Worm (Caenorhabditis elegans) whole organism, early embryonic: Measurements from ENCODE around the gene cyp-13A6.

ENCODE experiments used
- B0310.2 ChIP-seq: sonication (generic microtip); optimal IDR thresholded peaks from 2 replicates; lab custom pipeline; 2016; ENCODE audit warnings: mild to moderate bottlenecking, missing genetic modification characterization, missing compliant biosample characterization
- F13C5.2 ChIP-seq: sonication (generic microtip); optimal IDR thresholded peaks from 2 replicates; lab custom pipeline; 2017; ENCODE audit warnings: mild to moderate bottlenecking, missing genetic modification characterization, inconsistent platforms, missing compliant biosample characterization
- aly-1 ChIP-seq: sonication (generic microtip); optimal IDR thresholded peaks from 2 replicates; lab custom pipeline; 2016; ENCODE audit warnings: missing genetic modification characterization, missing compliant biosample characterization
- ama-1 ChIP-seq: fragments of 150-350 bp; optimal IDR thresholded peaks from 2 replicates; lab custom pipeline; 2014
- ceh-13 ChIP-seq: fragments of 200-800 bp; sonication (Bioruptor generic); optimal IDR thresholded peaks from 2 replicates; lab custom pipeline; 2018; ENCODE audit warnings: mild to moderate bottlenecking, missing genetic modification characterization, missing compliant biosample characterization
- ceh-36 ChIP-seq: sonication (generic microtip); optimal IDR thresholded peaks from 2 replicates; lab custom pipeline; 2016; ENCODE audit warnings: missing genetic modification characterization, inconsistent platforms, missing compliant biosample characterization
- flt-1 ChIP-seq: fragments of 200-800 bp; sonication (Bioruptor generic); IDR thresholded peaks from 2 replicates; pipeline ENCODE4 v1.3.6; 2022; ENCODE audit warnings: missing genetic modification characterization, missing compliant biosample characterization
- hnd-1 ChIP-seq: sonication (generic microtip); optimal IDR thresholded peaks from 2 replicates; lab custom pipeline; 2016; ENCODE audit warnings: missing genetic modification characterization, missing compliant biosample characterization
- scrt-1 ChIP-seq: fragments of 200-800 bp; sonication (Bioruptor generic); IDR thresholded peaks from 2 replicates; pipeline ENCODE4 v1.3.6; 2022; ENCODE audit warnings: missing genetic modification characterization, missing compliant biosample characterization
- tbx-11 ChIP-seq: fragments of 200-800 bp; sonication (Bioruptor generic); IDR thresholded peaks from 2 replicates; pipeline ENCODE4 v1.3.6; 2022; ENCODE audit warnings: missing genetic modification characterization, missing compliant biosample characterization

- TF ChIP-seq ceh-13 (no peak), flt-1 (GFP tag; lab: Robert Waterston, UW) (no peak), ceh-36 (no peak), ama-1 (no peak), B0310.2 (no peak), scrt-1 (GFP tag; lab: Robert Waterston, UW) (no peak), hnd-1 (tag; lab: Kevin White, UChicago) (no peak), F13C5.2 (tag; lab: Kevin White, UChicago) (no peak), aly-1 (no peak), tbx-11 (GFP tag; lab: Robert Waterston, UW) (no peak)
Observed at ce11 chrII:9755425-9755824, 47.2 kb downstream of the cyp-13A6 start.
